Fruit fly (Drosophila melanogaster) whole organism, embryonic: ENCODE results near the gene CG6149.
A peak's percentile ranks its signal among the peaks of the same experiment; 100 is the strongest.

Experiments used
- Bteb2 ChIP-seq: fragments of 200-800 bp; sonication (Bioruptor generic); optimal IDR thresholded peaks from 2 replicates; lab custom pipeline; 2016; ENCODE audit warnings: missing biosample characterization, missing genetic modification characterization
- CG11723 ChIP-seq: fragments of 200-800 bp; sonication (Bioruptor generic); optimal IDR thresholded peaks from 2 replicates; lab custom pipeline; 2017; ENCODE audit warnings: missing biosample characterization, mild to moderate bottlenecking, missing genetic modification characterization
- CG12299 ChIP-seq: fragments of 200-800 bp; sonication (Bioruptor generic); optimal IDR thresholded peaks from 2 replicates; lab custom pipeline; 2018; ENCODE audit warnings: missing biosample characterization, mild to moderate bottlenecking, missing genetic modification characterization
- CG12942 ChIP-seq: fragments of 200-800 bp; sonication (Bioruptor generic); optimal IDR thresholded peaks from 3 replicates; lab custom pipeline; 2016; ENCODE audit warnings: missing biosample characterization, missing genetic modification characterization
- CG14050 ChIP-seq: fragments of 200-800 bp; sonication (Bioruptor generic); IDR thresholded peaks from 3 replicates; pipeline ENCODE4 v1.3.6; 2022; ENCODE audit warnings: missing biosample characterization, missing genetic modification characterization
- CG18011 ChIP-seq: fragments of 200-800 bp; sonication (Bioruptor generic); optimal IDR thresholded peaks from 2 replicates; lab custom pipeline; 2017; ENCODE audit warnings: missing biosample characterization, missing genetic modification characterization, mild to moderate bottlenecking, moderate library complexity, missing genotype
- CG1832 ChIP-seq: fragments of 200-800 bp; sonication (Bioruptor generic); optimal IDR thresholded peaks from 2 replicates; lab custom pipeline; 2017; ENCODE audit warnings: missing biosample characterization, mild to moderate bottlenecking, missing genetic modification characterization, inconsistent platforms
- CG18599 ChIP-seq: fragments of 200-800 bp; sonication (Bioruptor generic); optimal IDR thresholded peaks from 3 replicates; lab custom pipeline; 2017; ENCODE audit warnings: missing biosample characterization, missing genetic modification characterization, mild to moderate bottlenecking, moderate library complexity, missing genetic modification reagents
- CG2202 ChIP-seq: fragments of 200-800 bp; sonication (Bioruptor generic); optimal IDR thresholded peaks from 2 replicates; lab custom pipeline; 2018; ENCODE audit warnings: missing biosample characterization, mild to moderate bottlenecking, missing genetic modification characterization
- CG2889 ChIP-seq: fragments of 200-800 bp; sonication (Bioruptor generic); IDR thresholded peaks from 3 replicates; pipeline ENCODE4 v1.3.6; 2022; ENCODE audit warnings: missing biosample characterization, missing genetic modification characterization
- CG30403 ChIP-seq: fragments of 200-800 bp; sonication (Bioruptor generic); optimal IDR thresholded peaks from 3 replicates; lab custom pipeline; 2016; ENCODE audit warnings: missing biosample characterization, missing genetic modification characterization
- CG3163 ChIP-seq: fragments of 200-800 bp; sonication (Bioruptor generic); optimal IDR thresholded peaks from 3 replicates; lab custom pipeline; 2016; ENCODE audit warnings: missing biosample characterization, missing genetic modification characterization
- CG34376 ChIP-seq: fragments of 200-800 bp; sonication (Bioruptor generic); optimal IDR thresholded peaks from 2 replicates; lab custom pipeline; 2018; ENCODE audit warnings: missing biosample characterization, mild to moderate bottlenecking, missing genetic modification characterization
- CG4282 ChIP-seq: fragments of 200-800 bp; sonication (Bioruptor generic); optimal IDR thresholded peaks from 2 replicates; lab custom pipeline; 2016; ENCODE audit warnings: missing biosample characterization, missing genetic modification characterization
- CG4854 ChIP-seq: fragments of 200-800 bp; sonication (Bioruptor generic); optimal IDR thresholded peaks from 2 replicates; lab custom pipeline; 2016; ENCODE audit warnings: missing biosample characterization, missing genetic modification characterization, inconsistent platforms
- CG7357 ChIP-seq: fragments of 200-800 bp; sonication (Bioruptor generic); IDR thresholded peaks from 3 replicates; pipeline ENCODE4 v1.3.6; 2022; ENCODE audit warnings: missing biosample characterization, missing genetic modification characterization
- CG8281 ChIP-seq: fragments of 200-800 bp; sonication (Bioruptor generic); optimal IDR thresholded peaks from 2 replicates; lab custom pipeline; 2018; ENCODE audit warnings: missing biosample characterization, mild to moderate bottlenecking, missing genetic modification characterization, moderate library complexity
- CG8478 ChIP-seq: fragments of >200 bp; optimal IDR thresholded peaks from 2 replicates; lab custom pipeline; 2018
- CG9215 ChIP-seq: fragments of 200-800 bp; sonication (Bioruptor generic); IDR thresholded peaks from 2 replicates; pipeline ENCODE4 v1.3.6; 2022; ENCODE audit warnings: missing biosample characterization, missing genetic modification characterization
- CHES-1-like ChIP-seq: fragments of 200-800 bp; sonication (Bioruptor generic); optimal IDR thresholded peaks from 2 replicates; lab custom pipeline; 2016; ENCODE audit warnings: missing biosample characterization, missing genetic modification characterization
- D ChIP-seq, 2 experiments: fragments of 200-800 bp in 1 of 2; fragments of >200 bp in 1 of 2; sonication (Bioruptor generic) in 1 of 2; optimal IDR thresholded peaks; 2 replicates in 1 of 2; 3 replicates in 1 of 2; lab custom pipeline; 2017; ENCODE audit warnings: mild to moderate bottlenecking in 1 of 2, missing biosample characterization in 1 of 2, missing genetic modification characterization in 1 of 2, missing genetic modification reagents in 1 of 2
- HLH4C ChIP-seq: fragments of 200-800 bp; sonication (Bioruptor generic); IDR thresholded peaks from 3 replicates; pipeline ENCODE4 v1.3.6; 2022; ENCODE audit warnings: missing biosample characterization, missing genetic modification characterization; ENCODE audit not compliant: partially characterized antibody
- HLH54F ChIP-seq: fragments of 200-800 bp; sonication (Bioruptor generic); optimal IDR thresholded peaks from 3 replicates; lab custom pipeline; 2016; ENCODE audit warnings: missing biosample characterization, missing genetic modification characterization
- Mes4 ChIP-seq: fragments of 200-800 bp; sonication (Bioruptor generic); optimal IDR thresholded peaks from 2 replicates; lab custom pipeline; 2016; ENCODE audit warnings: missing biosample characterization, missing genetic modification characterization
- Oli ChIP-seq: fragments of 200-800 bp; sonication (Bioruptor generic); optimal IDR thresholded peaks from 2 replicates; lab custom pipeline; 2018; ENCODE audit warnings: missing biosample characterization, mild to moderate bottlenecking, missing genetic modification characterization, moderate library complexity
- Rx ChIP-seq: fragments of 200-800 bp; sonication (Bioruptor generic); IDR thresholded peaks from 2 replicates; pipeline ENCODE4 v1.3.6; 2022; ENCODE audit warnings: missing biosample characterization, missing genetic modification characterization
- Side ChIP-seq: fragments of 200-800 bp; sonication (Bioruptor generic); optimal IDR thresholded peaks from 2 replicates; lab custom pipeline; 2016; ENCODE audit warnings: missing biosample characterization, missing genetic modification characterization
- Sox100B ChIP-seq: fragments of 200-800 bp; sonication (Bioruptor generic); optimal IDR thresholded peaks from 3 replicates; lab custom pipeline; 2018; ENCODE audit warnings: missing biosample characterization, mild to moderate bottlenecking, missing genetic modification characterization
- Ssrp ChIP-seq: fragments of 200-800 bp; sonication (Bioruptor generic); optimal IDR thresholded peaks from 2 replicates; lab custom pipeline; 2018; ENCODE audit warnings: missing biosample characterization, mild to moderate bottlenecking, missing genetic modification characterization, moderate library complexity
- btn ChIP-seq: fragments of 200-800 bp; sonication (Bioruptor generic); optimal IDR thresholded peaks from 2 replicates; lab custom pipeline; 2016; ENCODE audit warnings: missing biosample characterization, missing genetic modification characterization
- dmrt11E ChIP-seq: fragments of 200-800 bp; sonication (Bioruptor generic); optimal IDR thresholded peaks from 3 replicates; lab custom pipeline; 2018; ENCODE audit warnings: missing biosample characterization, mild to moderate bottlenecking, missing genetic modification characterization, moderate library complexity
- dmrt99B ChIP-seq: fragments of 200-800 bp; sonication (Bioruptor generic); optimal IDR thresholded peaks from 2 replicates; lab custom pipeline; 2018; ENCODE audit warnings: missing biosample characterization, mild to moderate bottlenecking, missing genetic modification characterization, moderate library complexity
- emc ChIP-seq: fragments of 200-800 bp; sonication (Bioruptor generic); optimal IDR thresholded peaks from 2 replicates; lab custom pipeline; 2016; ENCODE audit warnings: missing biosample characterization, missing genetic modification characterization
- ems ChIP-seq: fragments of 200-800 bp; sonication (Bioruptor generic); optimal IDR thresholded peaks from 3 replicates; lab custom pipeline; 2016; ENCODE audit warnings: missing biosample characterization, missing genetic modification characterization
- fu2 ChIP-seq: fragments of 200-800 bp; sonication (Bioruptor generic); optimal IDR thresholded peaks from 2 replicates; lab custom pipeline; 2016; ENCODE audit warnings: missing biosample characterization, missing genetic modification characterization
- gfzf ChIP-seq: fragments of 200-800 bp; sonication (Bioruptor generic); optimal IDR thresholded peaks from 2 replicates; lab custom pipeline; 2016; ENCODE audit warnings: missing biosample characterization, mild to moderate bottlenecking, missing genetic modification characterization, moderate library complexity
- gsb-n ChIP-seq: fragments of 200-800 bp; sonication (Bioruptor generic); optimal IDR thresholded peaks from 3 replicates; lab custom pipeline; 2018; ENCODE audit warnings: missing biosample characterization, mild to moderate bottlenecking, missing genetic modification characterization
- ind ChIP-seq: fragments of 200-800 bp; sonication (Bioruptor generic); optimal IDR thresholded peaks from 3 replicates; lab custom pipeline; 2016; ENCODE audit warnings: missing biosample characterization, missing genetic modification characterization
- luna ChIP-seq: fragments of 200-800 bp; sonication (Bioruptor generic); optimal IDR thresholded peaks from 2 replicates; lab custom pipeline; 2016; ENCODE audit warnings: missing biosample characterization, missing genetic modification characterization
- odd ChIP-seq: fragments of 200-800 bp; sonication (Bioruptor generic); optimal IDR thresholded peaks from 2 replicates; lab custom pipeline; 2017; ENCODE audit warnings: missing biosample characterization, mild to moderate bottlenecking, missing genetic modification characterization
- rib ChIP-seq: fragments of 200-800 bp; sonication (Bioruptor generic); IDR thresholded peaks from 2 replicates; pipeline ENCODE4 v1.3.6; 2022; ENCODE audit warnings: missing biosample characterization, missing genetic modification characterization
- ro ChIP-seq: fragments of 200-800 bp; sonication (Bioruptor generic); IDR thresholded peaks from 2 replicates; pipeline ENCODE4 v1.3.6; 2022; ENCODE audit warnings: missing biosample characterization, missing genetic modification characterization
- sd ChIP-seq: fragments of 200-800 bp; sonication (Bioruptor generic); optimal IDR thresholded peaks from 3 replicates; lab custom pipeline; 2018; ENCODE audit warnings: missing biosample characterization, mild to moderate bottlenecking, missing genetic modification characterization, moderate library complexity
- tgo ChIP-seq: fragments of 200-800 bp; sonication (Bioruptor generic); IDR thresholded peaks from 3 replicates; pipeline ENCODE4 v1.3.6; 2022; ENCODE audit warnings: missing biosample characterization, missing genetic modification characterization
- tio ChIP-seq: fragments of 200-800 bp; sonication (Bioruptor generic); optimal IDR thresholded peaks from 2 replicates; lab custom pipeline; 2017; ENCODE audit warnings: missing biosample characterization, missing genetic modification characterization, inconsistent platforms
- unc-4 ChIP-seq: fragments of 200-800 bp; sonication (Bioruptor generic); IDR thresholded peaks from 2 replicates; pipeline ENCODE4 v1.3.6; 2022; ENCODE audit warnings: missing biosample characterization, missing genetic modification characterization; ENCODE audit not compliant: partially characterized antibody

CG6149 gene

dm6 chr3L:11417273-11418040 lies 17.8 kb downstream of the CG6149 start (continued):
- peak; percentile 79 for TF ChIP-seq ro (GFP tag; lab: Robert Waterston, UW)
- TF ChIP-seq CG18599 (GFP tag; lab: Kevin White, UChicago), result peak; percentile 88
- peak; percentile 85 for TF ChIP-seq CG7357
- peak; percentile 92 for TF ChIP-seq tgo (GFP tag; lab: Robert Waterston, UW)
- peak; percentile 93 for TF ChIP-seq dmrt11E (tag; lab: Kevin White, UChicago)
- TF ChIP-seq CG2889, result peak; percentile 48; the same call in 1 of the 3 replicates
- TF ChIP-seq Oli (tag; lab: Kevin White, UChicago), result peak; percentile 86
- TF ChIP-seq Ssrp, result peak; percentile 91
- no peak for TF ChIP-seq CG18011 (GFP tag; lab: Kevin White, UChicago)
- TF ChIP-seq, all 482 proteins: peak for 398

dm6 chr3L:11416495-11417272 lies 18.6 kb downstream of the CG6149 start:
- TF ChIP-seq luna (GFP tag; lab: Kevin White, UChicago) (no peak), CG34376 (no peak), Rx (peak; percentile 93), sd (tag; lab: Kevin White, UChicago) (no peak), CG8478 (lab: Kevin White, UChicago) (no peak), odd (GFP tag; lab: Kevin White, UChicago) (peak; percentile 70), HLH54F (GFP tag; lab: Kevin White, UChicago) (peak; percentile 33), fu2 (GFP tag; lab: Kevin White, UChicago) (peak; percentile 19), tio (peak; percentile 72), CHES-1-like (peak; percentile 73), CG11723 (GFP tag; lab: Kevin White, UChicago) (peak; percentile 61), D (optimal IDR thresholded peaks at IDR 0.05; lab: Kevin White, UChicago) (no peak), D (GFP tag; optimal IDR thresholded peaks at IDR 0.05; lab: Kevin White, UChicago) (peak; percentile 81), unc-4 (no peak), ind (GFP tag; lab: Kevin White, UChicago) (peak; percentile 78), CG4854 (GFP tag; lab: Kevin White, UChicago) (peak; percentile 71), gsb-n (tag; lab: Kevin White, UChicago) (peak; percentile 85), rib (peak; percentile 42), ems (peak; percentile 71), HLH4C (GFP tag; lab: Robert Waterston, UW) (0 out of 3 replicates have a peak, but pooled peaks have one; percentile 9), CG3163 (GFP tag; lab: Kevin White, UChicago) (peak; percentile 69), CG18599 (GFP tag; lab: Kevin White, UChicago) (peak; percentile 48), CG1832 (GFP tag; lab: Kevin White, UChicago) (no peak), CG9215 (GFP tag; lab: Robert Waterston, UW) (peak; percentile 49), Side (peak; percentile 85), dmrt99B (peak; percentile 87), CG4282 (GFP tag; lab: Kevin White, UChicago) (no peak), btn (GFP tag; lab: Kevin White, UChicago) (peak; percentile 88), CG12299 (tag; lab: Kevin White, UChicago) (peak; percentile 71), CG14050 (GFP tag; lab: Robert Waterston, UW) (peak; percentile 76), gfzf (GFP tag; lab: Kevin White, UChicago) (no peak), Bteb2 (GFP tag; lab: Kevin White, UChicago) (peak; percentile 12), Mes4 (peak; percentile 76), CG30403 (GFP tag; lab: Kevin White, UChicago) (peak; percentile 78), emc (GFP tag; lab: Kevin White, UChicago) (peak; percentile 53), CG12942 (peak; percentile 67), CG8281 (tag; lab: Kevin White, UChicago) (peak; percentile 76), Sox100B (GFP tag; lab: Kevin White, UChicago) (peak; percentile 78), CG2202 (peak; percentile 80)
